Fruit fly (Drosophila melanogaster) whole organism, embryonic: ENCODE measurements around the gene CG34163.
A peak's percentile ranks its signal among the peaks of the same experiment; 100 is the strongest.

Experiments
- Atf3 ChIP-seq: fragments of 200-800 bp; sonication (Bioruptor generic); optimal IDR thresholded peaks from 3 replicates; lab custom pipeline; 2016; ENCODE audit warnings: missing biosample characterization, missing genetic modification characterization
- B-H2 ChIP-seq: fragments of 200-800 bp; sonication (Bioruptor generic); optimal IDR thresholded peaks from 2 replicates; lab custom pipeline; 2018; ENCODE audit warnings: missing biosample characterization, mild to moderate bottlenecking, missing genetic modification characterization
- Blimp-1 ChIP-seq: fragments of 200-800 bp; sonication (Bioruptor generic); optimal IDR thresholded peaks from 3 replicates; lab custom pipeline; 2018; ENCODE audit warnings: missing biosample characterization, missing genetic modification characterization, mild to moderate bottlenecking, moderate library complexity, missing genetic modification reagents
- CG10267 ChIP-seq: fragments of 200-800 bp; sonication (Bioruptor generic); optimal IDR thresholded peaks from 2 replicates; lab custom pipeline; 2018; ENCODE audit warnings: missing biosample characterization, mild to moderate bottlenecking, missing genetic modification characterization, moderate library complexity
- CG11247 ChIP-seq: fragments of 200-800 bp; sonication (Bioruptor generic); IDR thresholded peaks from 2 replicates; pipeline ENCODE4 v1.3.6; 2022; ENCODE audit warnings: missing biosample characterization, missing genetic modification characterization
- CG11723 ChIP-seq: fragments of 200-800 bp; sonication (Bioruptor generic); optimal IDR thresholded peaks from 2 replicates; lab custom pipeline; 2017; ENCODE audit warnings: missing biosample characterization, mild to moderate bottlenecking, missing genetic modification characterization
- CG12391 ChIP-seq: fragments of 200-800 bp; sonication (Bioruptor generic); optimal IDR thresholded peaks from 3 replicates; lab custom pipeline; 2018; ENCODE audit warnings: missing biosample characterization, mild to moderate bottlenecking, missing genetic modification characterization, moderate library complexity
- CG12659 ChIP-seq: fragments of 200-800 bp; sonication (Bioruptor generic); optimal IDR thresholded peaks from 3 replicates; lab custom pipeline; 2017; ENCODE audit warnings: mild to moderate bottlenecking, missing biosample characterization, missing genetic modification reagents, missing genetic modification characterization
- CG12744 ChIP-seq: fragments of 200-800 bp; sonication (Bioruptor generic); optimal IDR thresholded peaks from 2 replicates; lab custom pipeline; 2016; ENCODE audit warnings: missing biosample characterization, missing genetic modification characterization
- CG13894 ChIP-seq: fragments of 200-800 bp; sonication (Bioruptor generic); optimal IDR thresholded peaks from 3 replicates; lab custom pipeline; 2018; ENCODE audit warnings: missing biosample characterization, mild to moderate bottlenecking, missing genetic modification characterization, moderate library complexity
- CG15269 ChIP-seq: fragments of 200-800 bp; sonication (Bioruptor generic); optimal IDR thresholded peaks from 2 replicates; lab custom pipeline; 2018; ENCODE audit warnings: missing biosample characterization, mild to moderate bottlenecking, missing genetic modification characterization, moderate library complexity
- CG16815 ChIP-seq: fragments of 200-800 bp; sonication (Bioruptor generic); optimal IDR thresholded peaks from 3 replicates; lab custom pipeline; 2017; ENCODE audit warnings: missing biosample characterization, mild to moderate bottlenecking, missing genetic modification characterization
- CG32532 ChIP-seq: fragments of 200-800 bp; sonication (Bioruptor generic); IDR thresholded peaks from 2 replicates; pipeline ENCODE4 v1.3.6; 2022; ENCODE audit warnings: missing biosample characterization, missing genetic modification characterization
- CG32772 ChIP-seq: fragments of 200-800 bp; sonication (Bioruptor generic); IDR thresholded peaks from 2 replicates; pipeline ENCODE4 v1.3.6; 2022; ENCODE audit warnings: missing biosample characterization, missing genetic modification characterization
- CG34224 ChIP-seq: fragments of 200-800 bp; sonication (Bioruptor generic); IDR thresholded peaks from 3 replicates; pipeline ENCODE4 v1.3.6; 2022; ENCODE audit warnings: missing biosample characterization, missing genetic modification characterization; ENCODE audit not compliant: partially characterized antibody
- CG4328 ChIP-seq: fragments of 200-800 bp; sonication (Bioruptor generic); optimal IDR thresholded peaks from 3 replicates; lab custom pipeline; 2017; ENCODE audit warnings: missing biosample characterization, missing genetic modification reagents, missing genetic modification characterization
- CG43689 ChIP-seq: fragments of 200-800 bp; sonication (Bioruptor generic); IDR thresholded peaks from 2 replicates; pipeline ENCODE4 v1.3.6; 2022; ENCODE audit warnings: missing biosample characterization, missing genetic modification characterization
- CG5245 ChIP-seq: fragments of 200-800 bp; sonication (Bioruptor generic); optimal IDR thresholded peaks from 3 replicates; lab custom pipeline; 2016; ENCODE audit warnings: missing biosample characterization, missing genetic modification characterization
- CG6854 ChIP-seq: fragments of 200-800 bp; sonication (Bioruptor generic); optimal IDR thresholded peaks from 3 replicates; lab custom pipeline; 2017; ENCODE audit warnings: missing biosample characterization, mild to moderate bottlenecking, missing genetic modification characterization
- CG7745 ChIP-seq: fragments of 200-800 bp; sonication (Bioruptor generic); optimal IDR thresholded peaks from 2 replicates; lab custom pipeline; 2018; ENCODE audit warnings: missing biosample characterization, mild to moderate bottlenecking, missing genetic modification characterization, moderate library complexity
- CG7928 ChIP-seq: fragments of 200-800 bp; sonication (Bioruptor generic); optimal IDR thresholded peaks from 2 replicates; lab custom pipeline; 2017; ENCODE audit warnings: missing biosample characterization, mild to moderate bottlenecking, missing genetic modification characterization
- CG8765 ChIP-seq: fragments of 200-800 bp; sonication (Bioruptor generic); IDR thresholded peaks from 2 replicates; pipeline ENCODE4 v1.3.6; 2022; ENCODE audit warnings: missing biosample characterization, missing genetic modification characterization
- E2f1 ChIP-seq: fragments of 200-800 bp; sonication (Bioruptor generic); IDR thresholded peaks from 2 replicates; pipeline ENCODE4 v1.3.6; 2022; ENCODE audit warnings: missing biosample characterization, missing genetic modification characterization
- Gug ChIP-seq: fragments of 200-800 bp; sonication (Bioruptor generic); IDR thresholded peaks from 4 replicates; pipeline ENCODE4 v1.3.6; 2022; ENCODE audit warnings: missing biosample characterization, missing genetic modification characterization
- HLH54F ChIP-seq: fragments of 200-800 bp; sonication (Bioruptor generic); optimal IDR thresholded peaks from 3 replicates; lab custom pipeline; 2016; ENCODE audit warnings: missing biosample characterization, missing genetic modification characterization
- Hsf ChIP-seq: fragments of 200-800 bp; sonication (Bioruptor generic); optimal IDR thresholded peaks from 3 replicates; lab custom pipeline; 2016; ENCODE audit warnings: missing biosample characterization, missing genetic modification characterization
- MESR4 ChIP-seq: fragments of 200-800 bp; sonication (Bioruptor generic); optimal IDR thresholded peaks from 2 replicates; lab custom pipeline; 2018; ENCODE audit warnings: missing biosample characterization, mild to moderate bottlenecking, missing genetic modification characterization, moderate library complexity
- Med ChIP-seq: fragments of 200-800 bp; sonication (Bioruptor generic); peaks from one replicate; lab custom pipeline; 2016; ENCODE audit warnings: missing biosample characterization, missing genetic modification characterization, mild to moderate bottlenecking, inconsistent platforms, moderate library complexity
- Myb ChIP-seq: fragments of 200-800 bp; sonication (Bioruptor generic); optimal IDR thresholded peaks from 2 replicates; lab custom pipeline; 2016; ENCODE audit warnings: missing biosample characterization, missing genetic modification characterization
- NK7.1 ChIP-seq: fragments of 200-800 bp; sonication (Bioruptor generic); optimal IDR thresholded peaks from 3 replicates; lab custom pipeline; 2016; ENCODE audit warnings: missing biosample characterization, missing genetic modification characterization
- Ssrp ChIP-seq: fragments of 200-800 bp; sonication (Bioruptor generic); optimal IDR thresholded peaks from 2 replicates; lab custom pipeline; 2018; ENCODE audit warnings: missing biosample characterization, mild to moderate bottlenecking, missing genetic modification characterization, moderate library complexity
- Xbp1 ChIP-seq: fragments of 200-800 bp; sonication (Bioruptor generic); optimal IDR thresholded peaks from 3 replicates; lab custom pipeline; 2016; ENCODE audit warnings: missing biosample characterization, mild to moderate bottlenecking, missing genetic modification characterization
- bcd ChIP-seq: fragments of 200-800 bp; sonication (Bioruptor generic); optimal IDR thresholded peaks from 2 replicates; lab custom pipeline; 2017; ENCODE audit warnings: missing biosample characterization, mild to moderate bottlenecking, missing genetic modification characterization
- chm ChIP-seq: fragments of 200-800 bp; sonication (Bioruptor generic); IDR thresholded peaks from 2 replicates; pipeline ENCODE4 v1.3.6; 2022; ENCODE audit warnings: missing biosample characterization, missing genetic modification characterization
- emc ChIP-seq: fragments of 200-800 bp; sonication (Bioruptor generic); optimal IDR thresholded peaks from 2 replicates; lab custom pipeline; 2016; ENCODE audit warnings: missing biosample characterization, missing genetic modification characterization
- ems ChIP-seq: fragments of 200-800 bp; sonication (Bioruptor generic); optimal IDR thresholded peaks from 3 replicates; lab custom pipeline; 2016; ENCODE audit warnings: missing biosample characterization, missing genetic modification characterization
- eyg ChIP-seq: fragments of 200-800 bp; sonication (Bioruptor generic); optimal IDR thresholded peaks from 3 replicates; lab custom pipeline; 2016; ENCODE audit warnings: missing biosample characterization, missing genetic modification characterization
- fd102C ChIP-seq: fragments of 200-800 bp; sonication (Bioruptor generic); optimal IDR thresholded peaks from 2 replicates; lab custom pipeline; 2018; ENCODE audit warnings: missing biosample characterization, mild to moderate bottlenecking, missing genetic modification characterization, moderate library complexity
- fd96Cb ChIP-seq: fragments of 200-800 bp; sonication (Bioruptor generic); optimal IDR thresholded peaks from 2 replicates; lab custom pipeline; 2018; ENCODE audit warnings: missing biosample characterization, mild to moderate bottlenecking, missing genetic modification characterization, moderate library complexity
- ftz-f1 ChIP-seq: fragments of 200-800 bp; sonication (Bioruptor generic); optimal IDR thresholded peaks from 2 replicates; lab custom pipeline; 2016; ENCODE audit warnings: missing biosample characterization, missing genetic modification characterization
- gem ChIP-seq: fragments of 200-800 bp; sonication (Bioruptor generic); optimal IDR thresholded peaks from 2 replicates; lab custom pipeline; 2019; ENCODE audit warnings: missing biosample characterization, mild to moderate bottlenecking, missing genetic modification characterization, moderate library complexity
- grn ChIP-seq: fragments of 200-800 bp; sonication (Bioruptor generic); optimal IDR thresholded peaks from 3 replicates; lab custom pipeline; 2017; ENCODE audit warnings: missing biosample characterization, missing genetic modification characterization
- kay ChIP-seq: fragments of 200-800 bp; sonication (Bioruptor generic); optimal IDR thresholded peaks from 2 replicates; lab custom pipeline; 2016; ENCODE audit warnings: missing biosample characterization, missing genetic modification characterization
- lbe ChIP-seq: fragments of 200-800 bp; sonication (Bioruptor generic); optimal IDR thresholded peaks from 2 replicates; lab custom pipeline; 2016; ENCODE audit warnings: missing biosample characterization, mild to moderate bottlenecking, missing genetic modification characterization
- lov ChIP-seq, 2 experiments: fragments of 200-800 bp in 1 of 2; fragments of >200 bp in 1 of 2; sonication (Bioruptor generic) in 1 of 2; IDR thresholded peaks in 1 of 2; optimal IDR thresholded peaks in 1 of 2; 2 replicates in 1 of 2; 3 replicates in 1 of 2; pipeline versions ENCODE4 v1.3.6 to Lab custom; 2017 to 2022; ENCODE audit warnings: missing biosample characterization in 1 of 2, missing genetic modification characterization in 1 of 2
- nau ChIP-seq: fragments of 200-800 bp; sonication (Bioruptor generic); optimal IDR thresholded peaks from 3 replicates; lab custom pipeline; 2017; ENCODE audit warnings: missing biosample characterization, mild to moderate bottlenecking, missing genetic modification characterization, missing genetic modification reagents
- onecut ChIP-seq: fragments of 200-800 bp; sonication (Bioruptor generic); IDR thresholded peaks from 2 replicates; pipeline ENCODE4 v1.3.6; 2022; ENCODE audit warnings: missing biosample characterization, missing genetic modification characterization
- peb ChIP-seq: fragments of 200-800 bp; sonication (Bioruptor generic); IDR thresholded peaks from 2 replicates; pipeline ENCODE4 v1.3.6; 2022; ENCODE audit warnings: missing biosample characterization, missing genetic modification characterization
- ro ChIP-seq: fragments of 200-800 bp; sonication (Bioruptor generic); IDR thresholded peaks from 2 replicates; pipeline ENCODE4 v1.3.6; 2022; ENCODE audit warnings: missing biosample characterization, missing genetic modification characterization
- tx ChIP-seq: fragments of 200-800 bp; sonication (Bioruptor generic); optimal IDR thresholded peaks from 2 replicates; lab custom pipeline; 2016; ENCODE audit warnings: missing biosample characterization, missing genetic modification characterization
- unpg ChIP-seq: fragments of 200-800 bp; sonication (Bioruptor generic); optimal IDR thresholded peaks from 3 replicates; lab custom pipeline; 2018; ENCODE audit warnings: missing biosample characterization, mild to moderate bottlenecking, missing genetic modification characterization, moderate library complexity

Gene CG34163

DNA sequence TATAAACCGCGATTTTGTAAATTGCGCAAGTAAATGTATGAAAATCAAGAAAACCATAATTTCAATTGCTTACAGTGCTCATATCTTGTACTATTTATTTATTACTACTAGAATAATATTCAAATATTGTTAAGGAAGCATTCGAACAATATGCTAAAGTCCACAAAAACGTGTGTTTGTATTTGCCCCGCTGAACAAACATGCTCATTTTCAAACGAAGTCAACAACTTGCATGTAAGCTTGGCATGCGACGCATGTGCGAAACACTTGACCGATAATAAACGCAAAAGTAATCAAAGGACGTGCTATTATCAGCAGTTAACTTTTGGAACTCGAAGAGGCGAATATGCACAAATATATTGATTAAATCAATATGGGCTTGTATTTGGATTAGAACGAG, 33.1 kb downstream of the CG34163 start (continued):
- TF ChIP-seq NK7.1 (GFP tag; lab: Kevin White, UChicago) (no peak), Atf3 (GFP tag; lab: Kevin White, UChicago) (no peak), grn (GFP tag; lab: Kevin White, UChicago) (peak; percentile 23), CG12391 (peak; percentile 65), B-H2 (GFP tag; lab: Kevin White, UChicago) (peak; percentile 52), Blimp-1 (peak; percentile 76), lov (optimal IDR thresholded peaks at IDR 0.05; lab: Kevin White, UChicago) (no peak), lov (GFP tag; IDR thresholded peaks at IDR 0.05; lab: Robert Waterston, UW) (no peak), eyg (GFP tag; lab: Kevin White, UChicago) (no peak), unpg (peak; percentile 75), bcd (GFP tag; lab: Kevin White, UChicago) (peak; percentile 34), fd102C (GFP tag; lab: Kevin White, UChicago) (peak; percentile 19), CG7928 (GFP tag; lab: Kevin White, UChicago) (no peak), nau (no peak), peb (GFP tag; lab: Robert Waterston, UW) (no peak), CG12659 (GFP tag; lab: Kevin White, UChicago) (peak; percentile 83), gem (tag; lab: Kevin White, UChicago) (peak; percentile 73), Hsf (GFP tag; lab: Kevin White, UChicago) (peak; percentile 37), CG12744 (peak; percentile 62), CG43689 (GFP tag; lab: Robert Waterston, UW) (no peak), Ssrp (no peak), CG8765 (GFP tag; lab: Robert Waterston, UW) (no peak), Myb (no peak), lbe (GFP tag; lab: Kevin White, UChicago) (no peak), E2f1 (GFP tag; lab: Robert Waterston, UW) (no peak), CG11723 (peak; percentile 42), Xbp1 (GFP tag; lab: Kevin White, UChicago) (no peak), CG32772 (GFP tag; lab: Robert Waterston, UW) (no peak), Med (peak; percentile 94), CG34224 (GFP tag; lab: Robert Waterston, UW) (no peak), tx (GFP tag; lab: Kevin White, UChicago) (no peak), onecut (GFP tag; lab: Robert Waterston, UW) (no peak; the same call in 1 of the 2 replicates), Gug (GFP tag; lab: Robert Waterston, UW) (no peak; the same call in 3 of the 4 replicates), CG5245 (GFP tag; lab: Kevin White, UChicago) (no peak), HLH54F (GFP tag; lab: Kevin White, UChicago) (peak; percentile 4), kay (GFP tag; lab: Kevin White, UChicago) (peak; percentile 35), ftz-f1 (no peak), CG32532 (no peak), CG16815 (GFP tag; lab: Kevin White, UChicago) (no peak), CG11247 (GFP tag; lab: Robert Waterston, UW) (peak; percentile 50; the same call in 1 of the 2 replicates), CG10267 (tag; lab: Kevin White, UChicago) (peak; percentile 27), emc (GFP tag; lab: Kevin White, UChicago) (no peak), CG7745 (tag; lab: Kevin White, UChicago) (peak; percentile 71), fd96Cb (tag; lab: Kevin White, UChicago) (no peak), CG15269 (tag; lab: Kevin White, UChicago) (peak; percentile 63), CG4328 (peak; percentile 25), ro (GFP tag; lab: Robert Waterston, UW) (no peak), ems (GFP tag; lab: Kevin White, UChicago) (no peak), chm (GFP tag; lab: Robert Waterston, UW) (no peak), CG13894 (tag; lab: Kevin White, UChicago) (no peak), CG6854 (GFP tag; lab: Kevin White, UChicago) (peak; percentile 48), MESR4 (GFP tag; lab: Kevin White, UChicago) (no peak)
